Worm (Caenorhabditis elegans) whole organism, L1 larva: ENCODE measurements around the gene F41H10.2.

Experiments
- C04F5.9 ChIP-seq: sonication (generic microtip); optimal IDR thresholded peaks from 2 replicates; lab custom pipeline; 2016; ENCODE audit warnings: missing genetic modification characterization, missing compliant biosample characterization
- C34B4.2 ChIP-seq: sonication (generic microtip); optimal IDR thresholded peaks from 2 replicates; lab custom pipeline; 2017; ENCODE audit warnings: mild to moderate bottlenecking, missing genetic modification characterization, missing compliant biosample characterization
- Y116A8C.19 ChIP-seq: sonication (generic microtip); optimal IDR thresholded peaks from 2 replicates; lab custom pipeline; 2016; ENCODE audit warnings: missing compliant biosample characterization, missing genetic modification characterization, borderline replicate concordance
- ceh-63 ChIP-seq: fragments of 200-800 bp; sonication (Bioruptor generic); optimal IDR thresholded peaks from 2 replicates; lab custom pipeline; 2018; ENCODE audit warnings: mild to moderate bottlenecking, missing genetic modification characterization, missing compliant biosample characterization
- ceh-90 ChIP-seq: sonication (generic microtip); optimal IDR thresholded peaks from 2 replicates; lab custom pipeline; 2016; ENCODE audit warnings: missing genetic modification characterization, missing compliant biosample characterization
- ces-1 ChIP-seq: fragments of 150-350 bp; optimal IDR thresholded peaks from 2 replicates; lab custom pipeline; 2014; ENCODE audit warnings: missing biosample characterization, missing genetic modification reagents, missing genetic modification characterization
- ets-5 ChIP-seq: fragments of 200-800 bp; sonication (Bioruptor generic); IDR thresholded peaks from 2 replicates; pipeline ENCODE4 v1.3.6; 2022; ENCODE audit warnings: missing genetic modification characterization, missing compliant biosample characterization
- hlh-17 ChIP-seq: fragments of 200-800 bp; sonication (Bioruptor generic); optimal IDR thresholded peaks from 2 replicates; lab custom pipeline; 2018; ENCODE audit warnings: missing genetic modification characterization, mild to moderate bottlenecking, missing compliant biosample characterization, moderate library complexity, borderline replicate concordance
- hpl-2 ChIP-seq: fragments of 150-350 bp; optimal IDR thresholded peaks from 2 replicates; lab custom pipeline; 2014; ENCODE audit warnings: missing biosample characterization, missing genetic modification reagents, missing genetic modification characterization
- jun-1 ChIP-seq: fragments of 150-350 bp; optimal IDR thresholded peaks from 2 replicates; lab custom pipeline; 2014; ENCODE audit warnings: missing biosample characterization, missing genetic modification reagents, missing genetic modification characterization
- lin-15B ChIP-seq: fragments of 150-350 bp; sonication (generic microtip); optimal IDR thresholded peaks from 3 replicates; lab custom pipeline; 2014; ENCODE audit warnings: missing biosample characterization, missing genetic modification characterization
- lir-3 ChIP-seq: sonication (generic microtip); optimal IDR thresholded peaks from 2 replicates; lab custom pipeline; 2016; ENCODE audit warnings: mild to moderate bottlenecking, missing genetic modification characterization, moderate library complexity, missing compliant biosample characterization; ENCODE audit not compliant: poor library complexity
- mab-9 ChIP-seq: fragments of 200-800 bp; sonication (Bioruptor generic); IDR thresholded peaks from 2 replicates; pipeline ENCODE4 v1.3.6; 2022; ENCODE audit warnings: missing genetic modification reagents, missing genetic modification characterization, missing compliant biosample characterization
- mdl-1 ChIP-seq, 2 experiments: fragments of 150-350 bp; optimal IDR thresholded peaks; 2 replicates each; lab custom pipeline; 2014 to 2017; ENCODE audit warnings: missing biosample characterization in 2 of 2, missing genetic modification characterization in 2 of 2, inconsistent platforms in 1 of 2
- nhr-12 ChIP-seq: sonication (generic microtip); optimal IDR thresholded peaks from 2 replicates; lab custom pipeline; 2017; ENCODE audit warnings: missing biosample characterization, missing genetic modification characterization
- nhr-19 ChIP-seq: fragments of 200-800 bp; sonication (Bioruptor generic); conservative IDR thresholded peaks from 2 replicates; pipeline ENCODE4 v1.3.6; 2022; ENCODE audit warnings: missing genetic modification characterization, missing compliant biosample characterization
- nhr-237 ChIP-seq: fragments of 150-350 bp; optimal IDR thresholded peaks from 2 replicates; lab custom pipeline; 2014; ENCODE audit warnings: missing biosample characterization, missing genetic modification characterization
- nhr-28 ChIP-seq: fragments of 150-350 bp; optimal IDR thresholded peaks from 2 replicates; lab custom pipeline; 2014; ENCODE audit warnings: missing biosample characterization, missing genetic modification characterization
- nhr-71 ChIP-seq: sonication (generic microtip); optimal IDR thresholded peaks from 2 replicates; lab custom pipeline; 2016; ENCODE audit warnings: mild to moderate bottlenecking, missing genetic modification characterization, moderate library complexity, missing compliant biosample characterization
- pax-3 ChIP-seq: fragments of 200-800 bp; sonication (Bioruptor generic); optimal IDR thresholded peaks from 2 replicates; lab custom pipeline; 2018; ENCODE audit warnings: mild to moderate bottlenecking, missing genetic modification characterization, moderate library complexity, missing compliant biosample characterization
- skn-1 ChIP-seq: fragments of 150-350 bp; optimal IDR thresholded peaks from 2 replicates; lab custom pipeline; 2014; ENCODE audit warnings: missing biosample characterization, missing genetic modification characterization
- sox-4 ChIP-seq: sonication (generic microtip); optimal IDR thresholded peaks from 2 replicates; lab custom pipeline; 2016; ENCODE audit warnings: missing genetic modification characterization, missing compliant biosample characterization
- sptf-1 ChIP-seq: fragments of 150-350 bp; optimal IDR thresholded peaks from 2 replicates; lab custom pipeline; 2014; ENCODE audit warnings: missing biosample characterization, missing genetic modification characterization
- unc-130 ChIP-seq: fragments of 150-350 bp; optimal IDR thresholded peaks from 2 replicates; lab custom pipeline; 2017; ENCODE audit warnings: missing biosample characterization, missing genetic modification characterization, inconsistent platforms
- unc-98 ChIP-seq: fragments of 200-800 bp; sonication (Bioruptor generic); IDR thresholded peaks from 2 replicates; pipeline ENCODE4 v1.3.6; 2022; ENCODE audit warnings: missing genetic modification characterization, missing compliant biosample characterization
- xbp-1 ChIP-seq: sonication (generic microtip); optimal IDR thresholded peaks from 2 replicates; lab custom pipeline; 2016; ENCODE audit warnings: missing genetic modification characterization, missing compliant biosample characterization
- zip-4 ChIP-seq: fragments of 200-800 bp; sonication (Bioruptor generic); optimal IDR thresholded peaks from 2 replicates; lab custom pipeline; 2018; ENCODE audit warnings: mild to moderate bottlenecking, missing genetic modification characterization, moderate library complexity, missing compliant biosample characterization
- ztf-4 ChIP-seq: fragments of 150-350 bp; optimal IDR thresholded peaks from 2 replicates; lab custom pipeline; 2014; ENCODE audit warnings: missing biosample characterization, missing genetic modification characterization

F41H10.2 gene

ce11 chrIV:5411641-5412337 lies 30.4 kb downstream of the F41H10.2 start, which contains the start of gene ZK616.8:
Gene ZK616.8, minus strand, starts transcription at chrIV:5412193.
- TF ChIP-seq C34B4.2 (tag; lab: Kevin White, UChicago) (no peak), mdl-1 (tag; optimal IDR thresholded peaks at IDR 0.05; lab: Kevin White, UChicago) (no peak), mab-9 (GFP tag; lab: Robert Waterston, UW) (no peak), ets-5 (GFP tag; lab: Robert Waterston, UW) (no peak), Y116A8C.19 (tag; lab: Kevin White, UChicago) (no peak), nhr-71 (no peak), ces-1 (GFP tag; lab: Kevin White, UChicago) (no peak), hlh-17 (GFP tag; lab: Kevin White, UChicago) (no peak), ztf-4 (tag; lab: Kevin White, UChicago) (no peak), skn-1 (tag; lab: Kevin White, UChicago) (no peak), sox-4 (tag; lab: Kevin White, UChicago) (no peak), sptf-1 (tag; lab: Kevin White, UChicago) (no peak)

- TF ChIP-seq unc-130 (tag; lab: Kevin White, UChicago) (no peak), nhr-28 (no peak), nhr-12 (tag; lab: Kevin White, UChicago) (no peak), unc-98 (GFP tag; lab: Robert Waterston, UW) (no peak), nhr-237 (no peak), ceh-63 (no peak), hpl-2 (GFP tag; lab: Kevin White, UChicago) (no peak), ces-1 (GFP tag; lab: Kevin White, UChicago) (no peak), lir-3 (tag; lab: Kevin White, UChicago) (no peak), nhr-19 (GFP tag; lab: Robert Waterston, UW) (no peak), ets-5 (GFP tag; lab: Robert Waterston, UW) (no peak), pax-3 (tag; lab: Kevin White, UChicago) (no peak), jun-1 (tag; lab: Kevin White, UChicago) (no peak), lin-15B (tag; lab: Kevin White, UChicago) (no peak), ceh-90 (tag; lab: Kevin White, UChicago) (no peak), zip-4 (GFP tag; lab: Kevin White, UChicago) (no peak), C04F5.9 (tag; lab: Kevin White, UChicago) (no peak), xbp-1 (tag; lab: Kevin White, UChicago) (no peak), skn-1 (tag; lab: Kevin White, UChicago) (no peak)
- TF ChIP-seq, all 84 proteins: peak for 0
Observed at ce11 chrIV:5415696-5416095, 34.3 kb downstream of the F41H10.2 start, which contains the start of gene spp-7. Gene spp-7, minus strand, starts transcription at chrIV:5415796.

ce11 chrIV:5419122-5419521 lies 37.7 kb downstream of the F41H10.2 start, which contains the start of gene ehn-3:
Gene ehn-3, minus strand, starts transcription at chrIV:5419222.
- no peak for TF ChIP-seq zip-4 (GFP tag; lab: Kevin White, UChicago)
